Fruit fly (Drosophila melanogaster) whole organism, embryonic: ENCODE results near the gene Ten-m.

ENCODE experiments used
- Bteb2 ChIP-seq: fragments of 200-800 bp; sonication (Bioruptor generic); optimal IDR thresholded peaks from 2 replicates; lab custom pipeline; 2016; ENCODE audit warnings: missing biosample characterization, missing genetic modification characterization
- CG10321 ChIP-seq: fragments of 200-800 bp; sonication (Bioruptor generic); IDR thresholded peaks from 2 replicates; pipeline ENCODE4 v1.3.6; 2022; ENCODE audit warnings: missing biosample characterization, missing genetic modification characterization
- CG10979 ChIP-seq: fragments of 200-800 bp; sonication (Bioruptor generic); optimal IDR thresholded peaks from 2 replicates; lab custom pipeline; 2018; ENCODE audit warnings: missing biosample characterization, mild to moderate bottlenecking, missing genetic modification characterization, moderate library complexity
- CG11504 ChIP-seq: fragments of 200-800 bp; sonication (Bioruptor generic); optimal IDR thresholded peaks from 3 replicates; lab custom pipeline; 2019; ENCODE audit warnings: missing biosample characterization, mild to moderate bottlenecking, missing genetic modification characterization, moderate library complexity
- CG12299 ChIP-seq: fragments of 200-800 bp; sonication (Bioruptor generic); optimal IDR thresholded peaks from 2 replicates; lab custom pipeline; 2018; ENCODE audit warnings: missing biosample characterization, mild to moderate bottlenecking, missing genetic modification characterization
- CG14860 ChIP-seq: fragments of 200-800 bp; sonication (Bioruptor generic); IDR thresholded peaks from 3 replicates; pipeline ENCODE4 v1.3.6; 2022; ENCODE audit warnings: missing biosample characterization, missing genetic modification characterization; ENCODE audit not compliant: partially characterized antibody
- CG15696 ChIP-seq: fragments of 200-800 bp; sonication (Bioruptor generic); optimal IDR thresholded peaks from 2 replicates; lab custom pipeline; 2019; ENCODE audit warnings: missing biosample characterization, mild to moderate bottlenecking, missing genetic modification characterization, moderate library complexity
- CG18599 ChIP-seq: fragments of 200-800 bp; sonication (Bioruptor generic); optimal IDR thresholded peaks from 3 replicates; lab custom pipeline; 2017; ENCODE audit warnings: missing biosample characterization, missing genetic modification characterization, mild to moderate bottlenecking, moderate library complexity, missing genetic modification reagents
- CG2116 ChIP-seq: fragments of 200-800 bp; sonication (Bioruptor generic); optimal IDR thresholded peaks from 3 replicates; lab custom pipeline; 2018; ENCODE audit warnings: missing biosample characterization, mild to moderate bottlenecking, missing genetic modification characterization
- CG2678 ChIP-seq: fragments of 200-800 bp; sonication (Bioruptor generic); optimal IDR thresholded peaks from 3 replicates; lab custom pipeline; 2019; ENCODE audit warnings: missing biosample characterization, mild to moderate bottlenecking, missing genetic modification characterization, moderate library complexity
- CG30020 ChIP-seq: fragments of 200-800 bp; optimal IDR thresholded peaks from 2 replicates; lab custom pipeline; 2019; ENCODE audit warnings: missing biosample characterization, mild to moderate bottlenecking, missing genetic modification characterization, moderate library complexity
- CG4360 ChIP-seq: fragments of 200-800 bp; sonication (Bioruptor generic); IDR thresholded peaks from 2 replicates; pipeline ENCODE4 v1.3.6; 2022; ENCODE audit warnings: missing biosample characterization, missing genetic modification characterization
- CG4730 ChIP-seq: fragments of 200-800 bp; sonication (Bioruptor generic); IDR thresholded peaks from 2 replicates; pipeline ENCODE4 v1.3.6; 2022; ENCODE audit warnings: missing biosample characterization, missing genetic modification characterization
- CG6683 ChIP-seq: fragments of 200-800 bp; sonication (Bioruptor generic); optimal IDR thresholded peaks from 2 replicates; lab custom pipeline; 2017; ENCODE audit warnings: missing biosample characterization, mild to moderate bottlenecking, missing genetic modification characterization, missing genetic modification reagents
- CG7745 ChIP-seq: fragments of 200-800 bp; sonication (Bioruptor generic); optimal IDR thresholded peaks from 2 replicates; lab custom pipeline; 2018; ENCODE audit warnings: missing biosample characterization, mild to moderate bottlenecking, missing genetic modification characterization, moderate library complexity
- CG7987 ChIP-seq: fragments of 200-800 bp; sonication (Bioruptor generic); optimal IDR thresholded peaks from 2 replicates; lab custom pipeline; 2018; ENCODE audit warnings: missing biosample characterization, mild to moderate bottlenecking, missing genetic modification characterization, moderate library complexity
- CG8765 ChIP-seq: fragments of 200-800 bp; sonication (Bioruptor generic); IDR thresholded peaks from 2 replicates; pipeline ENCODE4 v1.3.6; 2022; ENCODE audit warnings: missing biosample characterization, missing genetic modification characterization
- Doc3 ChIP-seq: fragments of 200-800 bp; sonication (Bioruptor generic); IDR thresholded peaks from 3 replicates; pipeline ENCODE4 v1.3.6; 2022; ENCODE audit warnings: missing biosample characterization, missing genetic modification characterization; ENCODE audit not compliant: partially characterized antibody
- Eip74EF ChIP-seq, 2 experiments: fragments of 200-800 bp in 1 of 2; fragments of >200 bp in 1 of 2; sonication (Bioruptor generic) in 1 of 2; optimal IDR thresholded peaks; 2 replicates each; lab custom pipeline; 2017 to 2019; ENCODE audit warnings: missing biosample characterization in 2 of 2, missing genetic modification characterization in 2 of 2, mild to moderate bottlenecking in 1 of 2, moderate library complexity in 1 of 2
- Fer3 ChIP-seq: fragments of 200-800 bp; sonication (Bioruptor generic); optimal IDR thresholded peaks from 2 replicates; lab custom pipeline; 2018; ENCODE audit warnings: missing biosample characterization, mild to moderate bottlenecking, missing genetic modification characterization, moderate library complexity
- H15 ChIP-seq: fragments of 200-800 bp; sonication (Bioruptor generic); IDR thresholded peaks from 3 replicates; pipeline ENCODE4 v1.3.6; 2022; ENCODE audit warnings: missing biosample characterization, missing genetic modification characterization
- HLHmδ ChIP-seq: fragments of 200-800 bp; sonication (Bioruptor generic); optimal IDR thresholded peaks from 2 replicates; lab custom pipeline; 2018; ENCODE audit warnings: missing biosample characterization, mild to moderate bottlenecking, missing genetic modification characterization, moderate library complexity
- Hmr ChIP-seq: fragments of 200-800 bp; sonication (Bioruptor generic); optimal IDR thresholded peaks from 3 replicates; lab custom pipeline; 2017; ENCODE audit warnings: mild to moderate bottlenecking, missing biosample characterization, missing genetic modification reagents, missing genetic modification characterization
- Hsf ChIP-seq: fragments of 200-800 bp; sonication (Bioruptor generic); optimal IDR thresholded peaks from 3 replicates; lab custom pipeline; 2016; ENCODE audit warnings: missing biosample characterization, missing genetic modification characterization
- MBD-R2 ChIP-seq: fragments of 200-800 bp; sonication (Bioruptor generic); IDR thresholded peaks from 2 replicates; pipeline ENCODE4 v1.3.6; 2022; ENCODE audit warnings: missing biosample characterization, missing genetic modification characterization
- Nf-YA ChIP-seq: fragments of 200-800 bp; sonication (Bioruptor generic); IDR thresholded peaks from 2 replicates; pipeline ENCODE4 v1.3.6; 2022; ENCODE audit warnings: missing biosample characterization, missing genetic modification characterization
- Side ChIP-seq: fragments of 200-800 bp; sonication (Bioruptor generic); optimal IDR thresholded peaks from 2 replicates; lab custom pipeline; 2016; ENCODE audit warnings: missing biosample characterization, missing genetic modification characterization
- Sox102F ChIP-seq: fragments of 200-800 bp; sonication (Bioruptor generic); optimal IDR thresholded peaks from 2 replicates; lab custom pipeline; 2018; ENCODE audit warnings: missing biosample characterization, mild to moderate bottlenecking, missing genetic modification characterization, moderate library complexity
- Vsx1 ChIP-seq: fragments of 200-800 bp; sonication (Bioruptor generic); optimal IDR thresholded peaks from 2 replicates; lab custom pipeline; 2017; ENCODE audit warnings: missing biosample characterization, mild to moderate bottlenecking, missing genetic modification characterization, missing genetic modification reagents
- ab ChIP-seq: fragments of 200-800 bp; sonication (Bioruptor generic); optimal IDR thresholded peaks from 2 replicates; lab custom pipeline; 2016; ENCODE audit warnings: missing biosample characterization, missing genetic modification characterization
- az2 ChIP-seq: fragments of 200-800 bp; sonication (Bioruptor generic); optimal IDR thresholded peaks from 3 replicates; lab custom pipeline; 2016; ENCODE audit warnings: missing biosample characterization, missing genetic modification characterization
- cad ChIP-seq: fragments of >200 bp; optimal IDR thresholded peaks from 2 replicates; lab custom pipeline; 2017; ENCODE audit warnings: missing biosample characterization, missing genetic modification characterization
- cas ChIP-seq: fragments of 200-800 bp; sonication (Bioruptor generic); IDR thresholded peaks from 2 replicates; pipeline ENCODE4 v1.3.6; 2022; ENCODE audit warnings: missing biosample characterization, missing genetic modification characterization
- crol ChIP-seq: fragments of 200-800 bp; sonication (Bioruptor generic); IDR thresholded peaks from 2 replicates; pipeline ENCODE4 v1.3.6; 2022; ENCODE audit warnings: missing biosample characterization, missing genetic modification characterization
- grn ChIP-seq: fragments of 200-800 bp; sonication (Bioruptor generic); optimal IDR thresholded peaks from 3 replicates; lab custom pipeline; 2017; ENCODE audit warnings: missing biosample characterization, missing genetic modification characterization
- gsb-n ChIP-seq: fragments of 200-800 bp; sonication (Bioruptor generic); optimal IDR thresholded peaks from 3 replicates; lab custom pipeline; 2018; ENCODE audit warnings: missing biosample characterization, mild to moderate bottlenecking, missing genetic modification characterization
- inv ChIP-seq: fragments of 200-800 bp; sonication (Bioruptor generic); IDR thresholded peaks from 2 replicates; pipeline ENCODE4 v1.3.6; 2022; ENCODE audit warnings: missing biosample characterization, missing genetic modification characterization; ENCODE audit not compliant: partially characterized antibody
- kah ChIP-seq: fragments of 200-800 bp; sonication (Bioruptor generic); optimal IDR thresholded peaks from 2 replicates; lab custom pipeline; 2018; ENCODE audit warnings: missing biosample characterization, mild to moderate bottlenecking, missing genetic modification characterization
- ken ChIP-seq: fragments of 200-800 bp; sonication (Bioruptor generic); IDR thresholded peaks from 3 replicates; pipeline ENCODE4 v1.3.6; 2022; ENCODE audit warnings: missing biosample characterization, missing genetic modification characterization
- lola ChIP-seq, 3 experiments: fragments of >200 bp in 2 of 3; fragments of 200-800 bp in 1 of 3; sonication (Bioruptor generic) in 1 of 3; optimal IDR thresholded peaks; 2 replicates each; lab custom pipeline; 2017 to 2019; ENCODE audit warnings: missing biosample characterization in 3 of 3, missing genetic modification characterization in 3 of 3, mild to moderate bottlenecking in 1 of 3, moderate library complexity in 1 of 3
- nerfin-2 ChIP-seq: fragments of 200-800 bp; sonication (Bioruptor generic); IDR thresholded peaks from 2 replicates; pipeline ENCODE4 v1.3.6; 2022; ENCODE audit warnings: missing biosample characterization, missing genetic modification characterization; ENCODE audit not compliant: partially characterized antibody
- otp ChIP-seq: fragments of 200-800 bp; sonication (Bioruptor generic); IDR thresholded peaks from 3 replicates; pipeline ENCODE4, ENCODE4 v1.3.6; 2022; ENCODE audit warnings: missing biosample characterization, missing genetic modification characterization
- pho ChIP-seq: fragments of 200-800 bp; sonication (Bioruptor generic); optimal IDR thresholded peaks from 2 replicates; lab custom pipeline; 2016; ENCODE audit warnings: missing biosample characterization, missing genetic modification characterization
- sqz ChIP-seq: fragments of 200-800 bp; sonication (Bioruptor generic); optimal IDR thresholded peaks from 3 replicates; lab custom pipeline; 2018; ENCODE audit warnings: missing biosample characterization, mild to moderate bottlenecking, missing genetic modification characterization
- tio ChIP-seq: fragments of 200-800 bp; sonication (Bioruptor generic); optimal IDR thresholded peaks from 2 replicates; lab custom pipeline; 2017; ENCODE audit warnings: missing biosample characterization, missing genetic modification characterization, inconsistent platforms
- tup ChIP-seq: fragments of 200-800 bp; sonication (Bioruptor generic); optimal IDR thresholded peaks from 2 replicates; lab custom pipeline; 2016; ENCODE audit warnings: missing biosample characterization, mild to moderate bottlenecking, missing genetic modification characterization, moderate library complexity
- z ChIP-seq: fragments of 200-800 bp; sonication (Bioruptor generic); IDR thresholded peaks from 3 replicates; pipeline ENCODE4 v1.3.6; 2022; ENCODE audit warnings: missing biosample characterization, missing genetic modification characterization

Ten-m gene

DNA sequence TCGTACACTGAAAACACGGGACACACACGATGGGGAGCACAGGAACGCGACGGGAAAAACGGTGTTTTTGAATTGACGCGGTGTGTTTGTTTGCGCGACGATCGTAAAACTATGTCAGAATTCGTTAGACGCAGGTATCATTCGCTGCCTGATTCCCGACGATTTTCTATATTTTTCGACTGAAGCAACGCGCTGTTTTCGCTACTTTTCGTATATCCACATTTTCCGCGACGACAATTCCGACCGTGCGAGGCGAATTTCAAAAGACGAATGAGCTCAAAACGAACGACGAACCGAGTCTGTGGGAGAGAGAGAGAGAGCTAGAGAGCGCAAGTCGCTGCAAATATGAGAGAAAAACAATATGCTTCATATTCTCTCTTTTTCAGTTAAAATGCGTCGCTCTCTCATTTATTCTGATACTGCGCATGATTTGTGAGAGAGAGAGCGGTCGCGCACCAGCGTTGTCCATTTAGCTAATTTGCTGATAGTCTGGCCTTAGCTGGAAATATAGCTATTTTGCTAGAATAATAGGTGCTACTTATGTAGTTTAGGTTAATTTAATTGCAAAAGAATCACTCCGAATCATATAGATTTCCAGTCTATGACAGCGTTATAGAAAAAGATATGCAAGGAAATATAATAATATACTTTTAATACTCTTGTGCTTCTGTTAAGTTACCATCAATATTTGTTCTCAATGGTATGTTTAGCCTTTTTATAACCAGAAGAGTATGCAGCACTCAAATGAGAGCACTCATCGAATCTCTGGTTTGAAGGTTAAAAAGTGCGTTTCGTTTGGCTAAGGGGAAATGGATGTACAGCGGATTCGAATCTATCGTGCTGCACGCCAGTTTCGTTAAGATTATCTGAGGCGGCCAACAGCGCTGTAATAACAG, at the start of gene Ten-m (continued):
- TF ChIP-seq Hsf (peak; percentile 11), kah (peak; percentile 56), CG8765 (GFP tag; lab: Robert Waterston, UW) (no peak), CG10979 (tag; lab: Kevin White, UChicago) (peak; percentile 19), CG4730 (GFP tag; lab: Robert Waterston, UW) (no peak), CG12299 (tag; lab: Kevin White, UChicago) (peak; percentile 5), nerfin-2 (0 out of 2 replicates have a peak, but pooled peaks have one; percentile 55), CG10321 (GFP tag; lab: Robert Waterston, UW) (no peak), H15 (no peak), crol (GFP tag; lab: Robert Waterston, UW) (0 out of 2 replicates have a peak, but pooled peaks have one; percentile 18), CG2678 (tag; lab: Kevin White, UChicago) (peak; percentile 57), Bteb2 (no peak), HLHmδ (peak; percentile 75), Hmr (GFP tag; lab: Kevin White, UChicago) (peak; percentile 28), CG6683 (GFP tag; lab: Kevin White, UChicago) (peak; percentile 19), cad (GFP tag; lab: Kevin White, UChicago) (peak; percentile 69), pho (no peak), Sox102F (GFP tag; lab: Kevin White, UChicago) (no peak), CG11504 (peak; percentile 41), ab (GFP tag; lab: Kevin White, UChicago) (no peak), az2 (GFP tag; lab: Kevin White, UChicago) (peak; percentile 10), Side (GFP tag; lab: Kevin White, UChicago) (peak; percentile 19), CG4360 (GFP tag; lab: Robert Waterston, UW) (peak; percentile 52; the same call in 1 of the 2 replicates), CG7987 (GFP tag; lab: Kevin White, UChicago) (peak; percentile 35), inv (GFP tag; lab: Robert Waterston, UW) (no peak), grn (GFP tag; lab: Kevin White, UChicago) (peak; percentile 51), otp (no peak; the same call in 2 of the 3 replicates), CG30020 (tag; lab: Kevin White, UChicago) (peak; percentile 42), tup (no peak), Vsx1 (peak; percentile 23), CG15696 (peak; percentile 54), Doc3 (peak; percentile 34; the same call in 1 of the 3 replicates), CG18599 (peak; percentile 28), CG14860 (GFP tag; lab: Robert Waterston, UW) (no peak), gsb-n (tag; lab: Kevin White, UChicago) (peak; percentile 47), ken (GFP tag; lab: Robert Waterston, UW) (no peak), Fer3 (tag; lab: Kevin White, UChicago) (no peak), MBD-R2 (GFP tag; lab: Robert Waterston, UW) (0 out of 2 replicates have a peak, but pooled peaks have one; percentile 6), CG2116 (GFP tag; lab: Kevin White, UChicago) (no peak), Nf-YA (no peak), sqz (GFP tag; lab: Kevin White, UChicago) (peak; percentile 33), cas (GFP tag; lab: Robert Waterston, UW) (no peak), Eip74EF (GFP tag; optimal IDR thresholded peaks at IDR 0.05; lab: Kevin White, UChicago) (peak in 1 of 2 experiments; percentile 58), lola (GFP tag; optimal IDR thresholded peaks at IDR 0.05; lab: Kevin White, UChicago) (peak in 1 of 3 experiments; percentile 58), tio (no peak), CG7745 (tag; lab: Kevin White, UChicago) (no peak), z (GFP tag; lab: Robert Waterston, UW) (0 out of 3 replicates have a peak, but pooled peaks have one; percentile 69)
